Fruit fly (Drosophila melanogaster): ENCODE data around the gene CG13293.
A peak's percentile ranks its signal among the peaks of the same experiment; 100 is the strongest.

DNA sequence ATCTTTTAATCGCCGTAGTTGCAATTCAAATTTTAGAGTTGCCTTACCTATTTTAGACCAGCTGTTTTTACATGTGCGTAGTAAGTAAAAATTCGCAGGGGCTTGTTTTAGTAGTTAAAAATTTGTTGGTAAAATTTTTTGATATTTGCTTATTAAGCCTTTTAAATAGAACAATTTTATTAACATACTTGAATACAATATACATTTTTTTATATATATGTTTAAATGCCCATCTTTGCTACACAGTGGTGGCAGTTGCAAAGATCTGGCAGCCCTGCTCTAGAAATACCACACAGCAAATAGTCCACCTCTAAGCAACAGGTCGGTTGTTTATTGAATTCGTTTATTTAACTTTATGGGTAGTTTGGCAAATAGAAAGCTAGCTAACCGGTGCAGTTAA lies 12.0 kb downstream of the CG13293 start, which contains the start of the genes CG10467 and loj:
- TF ChIP-seq usp (GFP tag; optimal IDR thresholded peaks at IDR 0.05) = no peak
- peak; percentile 7 for TF ChIP-seq CrebA (GFP tag; optimal IDR thresholded peaks at IDR 0.05; ENCODE audit: borderline replicate concordance)
- peak; percentile 59 for TF ChIP-seq br (GFP tag; optimal IDR thresholded peaks at IDR 0.05)
- TF ChIP-seq OdsH (GFP tag; optimal IDR thresholded peaks at IDR 0.05) = peak; percentile 89
- peak; percentile 89 for TF ChIP-seq psq (GFP tag; optimal IDR thresholded peaks at IDR 0.05)
- no peak for TF ChIP-seq Vsx2 (GFP tag; optimal IDR thresholded peaks at IDR 0.05; ENCODE audit: partially characterized antibody)

Data from whole organism, wandering third instar larva.